Worm (Caenorhabditis elegans): ENCODE measurements around the gene glr-2.
A peak's percentile ranks its signal among the peaks of the same experiment; 100 is the strongest.

glr-2 gene

ce11 chrIII:7165816-7166229 lies 21.1 kb upstream of the glr-2 start (continued):
- peak; percentile 87 for TF ChIP-seq ets-4 (GFP tag; optimal IDR thresholded peaks at IDR 0.05)
- TF ChIP-seq ztf-22 (GFP tag; optimal IDR thresholded peaks at IDR 0.05), result peak; percentile 28
- no peak for TF ChIP-seq snpc-1.1 (tag; optimal IDR thresholded peaks at IDR 0.05; ENCODE audit: insufficient read depth)
- TF ChIP-seq pha-4 (tag; optimal IDR thresholded peaks at IDR 0.05), result peak; percentile 73
- TF ChIP-seq Y53F4B.3 (GFP tag; IDR thresholded peaks at IDR 0.05), result no peak
- TF ChIP-seq madf-3 (GFP tag; IDR thresholded peaks at IDR 0.05), result no peak
- TF ChIP-seq mxl-1 (tag; optimal IDR thresholded peaks at IDR 0.05), result no peak
- no peak for TF ChIP-seq lir-1 (GFP tag; conservative IDR thresholded peaks at IDR 0.05)
- TF ChIP-seq ceh-79 (tag; optimal IDR thresholded peaks at IDR 0.05), result no peak
- no peak for TF ChIP-seq tbx-9 (tag; optimal IDR thresholded peaks at IDR 0.05; ENCODE audit: borderline replicate concordance)
- TF ChIP-seq mcd-1 (GFP tag; IDR thresholded peaks at IDR 0.05), result no peak
- TF ChIP-seq F23B12.7 (tag; optimal IDR thresholded peaks at IDR 0.05; ENCODE audit: insufficient read depth), result peak; percentile 28
- peak in 1 of 3 experiments; percentile 54 for TF ChIP-seq lin-35 (GFP tag; optimal IDR thresholded peaks at IDR 0.05)
- TF ChIP-seq lin-40 (tag; optimal IDR thresholded peaks at IDR 0.05), result peak; percentile 15
- TF ChIP-seq nhr-90 (tag; optimal IDR thresholded peaks at IDR 0.05), result peak; percentile 1
- no peak for TF ChIP-seq chd-7 (tag; optimal IDR thresholded peaks at IDR 0.05)
- TF ChIP-seq zim-3 (tag; optimal IDR thresholded peaks at IDR 0.05), result no peak
- 0 out of 2 replicates have a peak, but pooled peaks have one; percentile 55 for TF ChIP-seq nfyb-1 (GFP tag; IDR thresholded peaks at IDR 0.05)

- TF ChIP-seq egrh-3 (GFP tag; IDR thresholded peaks at IDR 0.05), result no peak
- no peak for TF ChIP-seq F55B11.4 (tag; optimal IDR thresholded peaks at IDR 0.05; ENCODE audit: borderline replicate concordance, insufficient read depth)
- TF ChIP-seq efl-1 (GFP tag; optimal IDR thresholded peaks at IDR 0.05), result peak; percentile 70
- peak; percentile 36; the same call in 1 of the 2 replicates for TF ChIP-seq F33H1.4 (GFP tag; IDR thresholded peaks at IDR 0.05)
- peak; percentile 80 for TF ChIP-seq lsl-1 (GFP tag; optimal IDR thresholded peaks at IDR 0.05)
- TF ChIP-seq ceh-91 (GFP tag; IDR thresholded peaks at IDR 0.05), result peak; percentile 34; the same call in 1 of the 2 replicates
- no peak for TF ChIP-seq mxl-1 (tag; optimal IDR thresholded peaks at IDR 0.05)
- TF ChIP-seq hlh-12 (tag; optimal IDR thresholded peaks at IDR 0.05), result no peak
- TF ChIP-seq snpc-3.4 (tag; optimal IDR thresholded peaks at IDR 0.05), result peak; percentile 44
- peak; percentile 10; the same call in 1 of the 2 replicates for TF ChIP-seq hmg-1.2 (GFP tag; IDR thresholded peaks at IDR 0.05)
Observed at ce11 chrIII:7165276-7165675, 20.5 kb upstream of the glr-2 start.

- TF ChIP-seq ceh-40 (GFP tag; IDR thresholded peaks at IDR 0.05) (no peak), ceh-100 (GFP tag; IDR thresholded peaks at IDR 0.05) (peak; percentile 55; the same call in 1 of the 2 replicates), sptf-2 (GFP tag; optimal IDR thresholded peaks at IDR 0.05) (no peak), ZK185.1 (tag; optimal IDR thresholded peaks at IDR 0.05; ENCODE audit: poor library complexity, severe bottlenecking) (peak; percentile 64), unc-62 (GFP tag; optimal IDR thresholded peaks at IDR 0.05) (peak; percentile 20), attf-6 (GFP tag; IDR thresholded peaks at IDR 0.05) (no peak), snpc-3.4 (tag; optimal IDR thresholded peaks at IDR 0.05) (peak; percentile 52), let-526 (GFP tag; IDR thresholded peaks at IDR 0.05) (no peak), ztf-22 (GFP tag; optimal IDR thresholded peaks at IDR 0.05) (peak; percentile 7), T26A5.8 (tag; optimal IDR thresholded peaks at IDR 0.05) (no peak), F57C9.4 (tag; optimal IDR thresholded peaks at IDR 0.05) (no peak), D2030.7 (GFP tag; IDR thresholded peaks at IDR 0.05) (peak; percentile 86), ekl-4 (GFP tag; IDR thresholded peaks at IDR 0.05) (peak; percentile 94), attf-3 (GFP tag; conservative IDR thresholded peaks at IDR 0.05) (peak; percentile 79), Y53F4B.3 (GFP tag; IDR thresholded peaks at IDR 0.05) (no peak), B0035.1 (tag; optimal IDR thresholded peaks at IDR 0.05) (no peak), ztf-6 (GFP tag; IDR thresholded peaks at IDR 0.05) (no peak), lin-26 (GFP tag; IDR thresholded peaks at IDR 0.05) (no peak), F23B12.7 (tag; optimal IDR thresholded peaks at IDR 0.05; ENCODE audit: insufficient read depth) (peak; percentile 80), hlh-12 (tag; optimal IDR thresholded peaks at IDR 0.05) (no peak), zim-3 (tag; optimal IDR thresholded peaks at IDR 0.05) (no peak), ceh-79 (tag; optimal IDR thresholded peaks at IDR 0.05) (no peak), sdz-38 (tag; optimal IDR thresholded peaks at IDR 0.05) (no peak)
Observed at ce11 chrIII:7162065-7162762, 17.5 kb upstream of the glr-2 start, which contains the start of the genes syf-2 and K04G7.1. Gene syf-2 (minus strand): TSS chrIII:7162115. Gene K04G7.1 (plus strand): TSS chrIII:7162712.
